Worm (Caenorhabditis elegans): ENCODE data around the gene C55A6.4.

- TF ChIP-seq nhr-67 (tag; optimal IDR thresholded peaks at IDR 0.05) (no peak), lsy-12 (tag; optimal IDR thresholded peaks at IDR 0.05) (no peak), lin-15B (tag; optimal IDR thresholded peaks at IDR 0.05) (no peak), ceh-28 (tag; optimal IDR thresholded peaks at IDR 0.05) (no peak), nhr-25 (tag; optimal IDR thresholded peaks at IDR 0.05) (no peak), nhr-77 (tag; optimal IDR thresholded peaks at IDR 0.05) (no peak), aly-2 (tag; optimal IDR thresholded peaks at IDR 0.05) (no peak), mml-1 (tag; optimal IDR thresholded peaks at IDR 0.05) (no peak)
Observed at ce11 chrV:11515145-11515544, 2.5 kb downstream of the C55A6.4 start.
